Worm (Caenorhabditis elegans) whole organism, young adult: ENCODE results near the gene C17C3.6.

Experiments used
- B0336.3 ChIP-seq: fragments of 200-800 bp; sonication (Bioruptor generic); IDR thresholded peaks from 2 replicates; pipeline ENCODE4 v1.3.6; 2022; ENCODE audit warnings: missing genetic modification characterization, missing compliant biosample characterization
- C06A6.2 ChIP-seq: fragments of 200-800 bp; sonication (Bioruptor generic); conservative IDR thresholded peaks from 2 replicates; pipeline ENCODE4 v1.3.6; 2022; ENCODE audit warnings: missing genetic modification characterization, missing compliant biosample characterization
- C17E4.6 ChIP-seq: fragments of 200-800 bp; sonication (Bioruptor generic); IDR thresholded peaks from 2 replicates; pipeline ENCODE4 v1.3.6; 2022; ENCODE audit warnings: missing genetic modification reagents, missing genetic modification characterization, missing compliant biosample characterization
- F10E7.11 ChIP-seq: sonication (generic microtip); optimal IDR thresholded peaks from 2 replicates; lab custom pipeline; 2017; ENCODE audit warnings: mild to moderate bottlenecking, missing genetic modification characterization, moderate library complexity, missing compliant biosample characterization
- F39B2.1 ChIP-seq: fragments of 200-800 bp; sonication (Bioruptor generic); IDR thresholded peaks from 2 replicates; pipeline ENCODE4 v1.3.6; 2022; ENCODE audit warnings: missing genetic modification reagents, missing genetic modification characterization, missing compliant biosample characterization
- F52B5.7 ChIP-seq: sonication (generic microtip); optimal IDR thresholded peaks from 2 replicates; lab custom pipeline; 2016; ENCODE audit warnings: mild to moderate bottlenecking, missing genetic modification characterization, missing compliant biosample characterization
- T07F8.4 ChIP-seq: sonication (generic microtip); optimal IDR thresholded peaks from 2 replicates; lab custom pipeline; 2016; ENCODE audit warnings: mild to moderate bottlenecking, missing genetic modification characterization, moderate library complexity, missing compliant biosample characterization
- Y79H2A.3 ChIP-seq: fragments of 200-800 bp; sonication (Bioruptor generic); conservative IDR thresholded peaks from 2 replicates; pipeline ENCODE4 v1.3.6; 2022; ENCODE audit warnings: missing genetic modification reagents, missing genetic modification characterization, missing compliant biosample characterization
- ZK185.1 ChIP-seq: sonication (generic microtip); optimal IDR thresholded peaks from 2 replicates; lab custom pipeline; 2016; ENCODE audit warnings: mild to moderate bottlenecking, missing genetic modification characterization, missing compliant biosample characterization; ENCODE audit not compliant: poor library complexity, severe bottlenecking
- ama-1 ChIP-seq, 3 experiments: fragments of 150-350 bp in 1 of 3; sonication (generic microtip) in 2 of 3; optimal IDR thresholded peaks; 2 replicates each; lab custom pipeline; 2014 to 2018; ENCODE audit warnings: missing biosample characterization in 2 of 3, missing genetic modification characterization in 2 of 3, missing genetic modification reagents in 2 of 3
- aptf-2 ChIP-seq: fragments of 200-800 bp; sonication (Bioruptor generic); conservative IDR thresholded peaks from 2 replicates; pipeline ENCODE4 v1.3.6; 2022; ENCODE audit warnings: missing genetic modification reagents, missing genetic modification characterization, missing compliant biosample characterization
- atf-7 ChIP-seq: sonication (generic microtip); optimal IDR thresholded peaks from 2 replicates; lab custom pipeline; 2017; ENCODE audit warnings: mild to moderate bottlenecking, missing genetic modification characterization, missing compliant biosample characterization
- attf-5 ChIP-seq: fragments of 200-800 bp; sonication (Bioruptor generic); optimal IDR thresholded peaks from 2 replicates; lab custom pipeline; 2018; ENCODE audit warnings: mild to moderate bottlenecking, missing genetic modification characterization, missing compliant biosample characterization
- ccch-3 ChIP-seq: fragments of 200-800 bp; sonication (Bioruptor generic); optimal IDR thresholded peaks from 2 replicates; lab custom pipeline; 2018; ENCODE audit warnings: mild to moderate bottlenecking, missing genetic modification characterization, missing compliant biosample characterization
- cebp-1 ChIP-seq, 2 experiments: fragments of 200-800 bp in 1 of 2; sonication (Bioruptor generic) in 1 of 2; sonication (generic microtip) in 1 of 2; IDR thresholded peaks in 1 of 2; optimal IDR thresholded peaks in 1 of 2; 2 replicates each; pipeline versions ENCODE4 v1.3.6 to Lab custom; 2017 to 2022; ENCODE audit warnings: missing compliant biosample characterization in 2 of 2, missing genetic modification characterization in 2 of 2, mild to moderate bottlenecking in 1 of 2, missing genetic modification reagents in 1 of 2, moderate library complexity in 1 of 2
- ceh-58 ChIP-seq: fragments of 200-800 bp; sonication (Bioruptor generic); IDR thresholded peaks from 2 replicates; pipeline ENCODE4 v1.3.6; 2022; ENCODE audit warnings: missing genetic modification characterization, missing compliant biosample characterization
- ceh-91 ChIP-seq: fragments of 200-800 bp; sonication (Bioruptor generic); IDR thresholded peaks from 2 replicates; pipeline ENCODE4 v1.3.6; 2022; ENCODE audit warnings: missing genetic modification reagents, missing genetic modification characterization, missing compliant biosample characterization
- chd-7 ChIP-seq: sonication (generic microtip); optimal IDR thresholded peaks from 2 replicates; lab custom pipeline; 2016; ENCODE audit warnings: mild to moderate bottlenecking, missing genetic modification characterization, moderate library complexity, missing compliant biosample characterization
- dox-1 ChIP-seq: fragments of 200-800 bp; sonication (Bioruptor generic); IDR thresholded peaks from 2 replicates; pipeline ENCODE4 v1.3.6; 2022; ENCODE audit warnings: missing genetic modification reagents, missing genetic modification characterization, missing compliant biosample characterization
- ekl-4 ChIP-seq: fragments of 200-800 bp; sonication (Bioruptor generic); IDR thresholded peaks from 2 replicates; pipeline ENCODE4 v1.3.6; 2022; ENCODE audit warnings: missing genetic modification reagents, missing genetic modification characterization, missing compliant biosample characterization
- hlh-26 ChIP-seq: fragments of 200-800 bp; sonication (Bioruptor generic); conservative IDR thresholded peaks from 2 replicates; pipeline ENCODE4 v1.3.6; 2022; ENCODE audit warnings: missing genetic modification reagents, missing genetic modification characterization, missing compliant biosample characterization
- hmg-1.2 ChIP-seq: fragments of 200-800 bp; sonication (Bioruptor generic); IDR thresholded peaks from 2 replicates; pipeline ENCODE4 v1.3.6; 2022; ENCODE audit warnings: missing genetic modification reagents, missing genetic modification characterization, missing compliant biosample characterization
- hmg-20 ChIP-seq: fragments of 200-800 bp; sonication (Bioruptor generic); IDR thresholded peaks from 2 replicates; pipeline ENCODE4 v1.3.6; 2022; ENCODE audit warnings: missing genetic modification reagents, missing genetic modification characterization, missing compliant biosample characterization
- lag-1 ChIP-seq: fragments of 200-800 bp; sonication (Bioruptor generic); IDR thresholded peaks from 2 replicates; pipeline ENCODE4 v1.3.6; 2022; ENCODE audit warnings: missing genetic modification reagents, missing genetic modification characterization, missing compliant biosample characterization
- let-607 ChIP-seq, 2 experiments: fragments of 200-800 bp in 1 of 2; sonication (Bioruptor generic) in 1 of 2; sonication (generic microtip) in 1 of 2; optimal IDR thresholded peaks; 2 replicates each; lab custom pipeline; 2016 to 2018; ENCODE audit warnings: mild to moderate bottlenecking in 2 of 2, missing compliant biosample characterization in 2 of 2, missing genetic modification characterization in 2 of 2, moderate library complexity in 2 of 2, missing genotype in 1 of 2
- lin-26 ChIP-seq: fragments of 200-800 bp; sonication (Bioruptor generic); IDR thresholded peaks from 2 replicates; pipeline ENCODE4 v1.3.6; 2022; ENCODE audit warnings: missing genetic modification reagents, missing genetic modification characterization, missing compliant biosample characterization
- lin-40 ChIP-seq: sonication (generic microtip); optimal IDR thresholded peaks from 2 replicates; lab custom pipeline; 2016; ENCODE audit warnings: missing genetic modification characterization, mild to moderate bottlenecking, missing compliant biosample characterization, missing genotype, missing genetic modification reagents
- madf-3 ChIP-seq: fragments of 200-800 bp; sonication (Bioruptor generic); IDR thresholded peaks from 2 replicates; pipeline ENCODE4 v1.3.6; 2022; ENCODE audit warnings: missing genetic modification reagents, missing genetic modification characterization, missing compliant biosample characterization
- madf-6 ChIP-seq: fragments of 200-800 bp; sonication (Bioruptor generic); IDR thresholded peaks from 2 replicates; pipeline ENCODE4 v1.3.6; 2022; ENCODE audit warnings: missing genetic modification reagents, missing genetic modification characterization, missing compliant biosample characterization
- nfya-2 ChIP-seq: fragments of 200-800 bp; sonication (Bioruptor generic); IDR thresholded peaks from 2 replicates; pipeline ENCODE4 v1.3.6; 2022; ENCODE audit warnings: missing genetic modification reagents, missing genetic modification characterization, missing compliant biosample characterization
- nhr-80 ChIP-seq: sonication (generic microtip); optimal IDR thresholded peaks from 2 replicates; lab custom pipeline; 2016; ENCODE audit warnings: missing genetic modification characterization, missing compliant biosample characterization
- nhr-90 ChIP-seq: sonication (generic microtip); optimal IDR thresholded peaks from 2 replicates; lab custom pipeline; 2016; ENCODE audit warnings: missing genotype, mild to moderate bottlenecking, missing genetic modification characterization, missing compliant biosample characterization
- pbrm-1 ChIP-seq: fragments of 200-800 bp; sonication (Bioruptor generic); IDR thresholded peaks from 2 replicates; pipeline ENCODE4 v1.3.6; 2022; ENCODE audit warnings: missing genetic modification reagents, missing genetic modification characterization, missing compliant biosample characterization
- repo-1 ChIP-seq: sonication (generic microtip); optimal IDR thresholded peaks from 2 replicates; lab custom pipeline; 2017; ENCODE audit warnings: mild to moderate bottlenecking, missing genetic modification characterization, missing compliant biosample characterization
- snpc-3.4 ChIP-seq: sonication (generic microtip); optimal IDR thresholded peaks from 2 replicates; lab custom pipeline; 2017; ENCODE audit warnings: missing genetic modification characterization, mild to moderate bottlenecking, missing compliant biosample characterization, antibody characterized with exemption, moderate library complexity, missing genotype, missing genetic modification reagents
- snpc-4 ChIP-seq, 5 experiments: fragments of 150-350 bp in 1 of 5; sonication (generic microtip) in 4 of 5; optimal IDR thresholded peaks; 2 replicates each; lab custom pipeline; 2014 to 2018; ENCODE audit warnings: missing genetic modification characterization in 5 of 5, missing biosample characterization in 3 of 5, antibody characterized with exemption in 2 of 5, mild to moderate bottlenecking in 2 of 5, missing compliant biosample characterization in 2 of 5, missing genotype in 2 of 5, moderate library complexity in 2 of 5, missing genetic modification reagents in 1 of 5
- sptf-2 ChIP-seq: fragments of 200-800 bp; sonication (Bioruptor generic); optimal IDR thresholded peaks from 2 replicates; lab custom pipeline; 2018; ENCODE audit warnings: mild to moderate bottlenecking, missing genetic modification characterization, missing compliant biosample characterization
- tbx-9 ChIP-seq: sonication (generic microtip); optimal IDR thresholded peaks from 2 replicates; lab custom pipeline; 2016; ENCODE audit warnings: borderline replicate concordance, missing genetic modification characterization, inconsistent platforms, missing compliant biosample characterization
- zim-3 ChIP-seq: sonication (generic microtip); optimal IDR thresholded peaks from 2 replicates; lab custom pipeline; 2017; ENCODE audit warnings: mild to moderate bottlenecking, missing genetic modification characterization, moderate library complexity, missing compliant biosample characterization
- ztf-26 ChIP-seq: sonication (generic microtip); optimal IDR thresholded peaks from 2 replicates; lab custom pipeline; 2017; ENCODE audit warnings: missing genetic modification characterization, missing compliant biosample characterization

Gene C17C3.6

ce11 chrII:5570272-5570671 lies 20.4 kb downstream of the C17C3.6 start, which contains the start of the genes C17C3.1 and C17C3.15:
C17C3.1 (plus strand) TSS chrII:5570572.
C17C3.15 (plus strand) TSS chrII:5570654.
- no peak for TF ChIP-seq dox-1 (GFP tag; lab: Robert Waterston, UW)
- TF ChIP-seq C06A6.2 (GFP tag; lab: Robert Waterston, UW), result no peak; the same call in 1 of the 2 replicates
- no peak for TF ChIP-seq lag-1 (GFP tag; lab: Robert Waterston, UW)
- TF ChIP-seq ccch-3 (GFP tag; lab: Kevin White, UChicago), result no peak
- TF ChIP-seq F10E7.11 (tag; lab: Kevin White, UChicago), result no peak
- TF ChIP-seq snpc-3.4 (tag; lab: Kevin White, UChicago), result no peak
- no peak for TF ChIP-seq aptf-2 (GFP tag; lab: Robert Waterston, UW)
- no peak for TF ChIP-seq tbx-9
- TF ChIP-seq chd-7 (tag; lab: Kevin White, UChicago), result no peak
- TF ChIP-seq ama-1 (optimal IDR thresholded peaks at IDR 0.05; lab: Kevin White, UChicago), result no peak
- TF ChIP-seq ama-1 (GFP tag; optimal IDR thresholded peaks at IDR 0.05; lab: Kevin White, UChicago), result no peak
- no peak for TF ChIP-seq ceh-58 (GFP tag; lab: Robert Waterston, UW)
- TF ChIP-seq C17E4.6, result no peak

ce11 chrII:5572082-5572746 lies 22.4 kb downstream of the C17C3.6 start:
- TF ChIP-seq hmg-1.2 (GFP tag; lab: Robert Waterston, UW), result 0 out of 2 replicates have a peak, but pooled peaks have one; percentile 32
- peak; percentile 35 for TF ChIP-seq chd-7 (tag; lab: Kevin White, UChicago)
- peak; percentile 18 for TF ChIP-seq lin-40
- TF ChIP-seq atf-7, result peak; percentile 7
- peak; percentile 9 for TF ChIP-seq ama-1 (optimal IDR thresholded peaks at IDR 0.05; lab: Kevin White, UChicago)
- TF ChIP-seq ama-1 (GFP tag; optimal IDR thresholded peaks at IDR 0.05; lab: Kevin White, UChicago), result no peak
- TF ChIP-seq ztf-26 (tag; lab: Kevin White, UChicago), result peak; percentile 5
- TF ChIP-seq attf-5, result peak; percentile 5
- no peak for TF ChIP-seq sptf-2 (GFP tag; lab: Kevin White, UChicago)
- TF ChIP-seq T07F8.4 (tag; lab: Kevin White, UChicago), result no peak
- TF ChIP-seq snpc-4 (GFP tag; optimal IDR thresholded peaks at IDR 0.05; lab: Kevin White, UChicago), result no peak
- TF ChIP-seq snpc-4 (tag; optimal IDR thresholded peaks at IDR 0.05; lab: Kevin White, UChicago), result peak in 1 of 4 experiments; percentile 51
- no peak for TF ChIP-seq cebp-1 (GFP tag; IDR thresholded peaks at IDR 0.05; lab: Robert Waterston, UW)
- peak; percentile 28 for TF ChIP-seq cebp-1 (tag; optimal IDR thresholded peaks at IDR 0.05; lab: Kevin White, UChicago)
- peak; percentile 38 for TF ChIP-seq nhr-80
- TF ChIP-seq zim-3 (tag; lab: Kevin White, UChicago), result no peak
- TF ChIP-seq, all 124 proteins: peak for 10

ce11 chrII:5574925-5575324 lies 25.1 kb downstream of the C17C3.6 start:
- TF ChIP-seq hmg-20 (GFP tag; lab: Robert Waterston, UW) (0 out of 2 replicates have a peak, but pooled peaks have one; percentile 2), ZK185.1 (tag; lab: Kevin White, UChicago) (no peak), lin-26 (GFP tag; lab: Robert Waterston, UW) (peak; percentile 37; the same call in 1 of the 2 replicates), zim-3 (tag; lab: Kevin White, UChicago) (peak; percentile 42), F52B5.7 (tag; lab: Kevin White, UChicago) (peak; percentile 62), Y79H2A.3 (GFP tag; lab: Robert Waterston, UW) (no peak), nhr-90 (tag; lab: Kevin White, UChicago) (no peak), let-607 (tag; optimal IDR thresholded peaks at IDR 0.05; lab: Kevin White, UChicago) (peak; percentile 49 to 76), repo-1 (tag; lab: Kevin White, UChicago) (peak; percentile 86), pbrm-1 (GFP tag; lab: Robert Waterston, UW) (peak; percentile 36; the same call in 1 of the 2 replicates), cebp-1 (GFP tag; IDR thresholded peaks at IDR 0.05; lab: Robert Waterston, UW) (no peak), cebp-1 (tag; optimal IDR thresholded peaks at IDR 0.05; lab: Kevin White, UChicago) (peak; percentile 40), ceh-91 (GFP tag; lab: Robert Waterston, UW) (no peak), C06A6.2 (GFP tag; lab: Robert Waterston, UW) (0 out of 2 replicates have a peak, but pooled peaks have one; percentile 26), nfya-2 (GFP tag; lab: Robert Waterston, UW) (no peak), snpc-4 (GFP tag; optimal IDR thresholded peaks at IDR 0.05; lab: Kevin White, UChicago) (no peak), snpc-4 (tag; optimal IDR thresholded peaks at IDR 0.05; lab: Kevin White, UChicago) (peak in 1 of 4 experiments; percentile 20), B0336.3 (GFP tag; lab: Robert Waterston, UW) (peak; percentile 80), dox-1 (GFP tag; lab: Robert Waterston, UW) (peak; percentile 45; the same call in 1 of the 2 replicates), hlh-26 (GFP tag; lab: Robert Waterston, UW) (no peak), C17E4.6 (no peak), madf-6 (GFP tag; lab: Robert Waterston, UW) (peak; percentile 33), ekl-4 (peak; percentile 73; the same call in 1 of the 2 replicates), F39B2.1 (GFP tag; lab: Robert Waterston, UW) (no peak), tbx-9 (no peak), madf-3 (GFP tag; lab: Robert Waterston, UW) (peak; percentile 67; the same call in 1 of the 2 replicates)
